Worm (Caenorhabditis elegans) whole organism, L3 larva: ENCODE results near the gene col-13.

ENCODE experiments used
- R02D3.7 ChIP-seq: fragments of 150-350 bp; optimal IDR thresholded peaks from 2 replicates; lab custom pipeline; 2014; ENCODE audit warnings: missing biosample characterization, missing genetic modification characterization
- ZK546.5 ChIP-seq: sonication (generic microtip); optimal IDR thresholded peaks from 2 replicates; lab custom pipeline; 2017; ENCODE audit warnings: missing biosample characterization, missing genetic modification characterization
- ama-1 ChIP-seq: fragments of 150-350 bp; optimal IDR thresholded peaks from 2 replicates; lab custom pipeline; 2018
- ceh-16 ChIP-seq: sonication (generic microtip); optimal IDR thresholded peaks from 2 replicates; lab custom pipeline; 2017; ENCODE audit warnings: missing biosample characterization, missing genetic modification characterization
- ceh-28 ChIP-seq: fragments of 150-350 bp; optimal IDR thresholded peaks from 2 replicates; lab custom pipeline; 2014; ENCODE audit warnings: missing biosample characterization, missing genetic modification reagents, missing genetic modification characterization
- ceh-82 ChIP-seq: fragments of 150-350 bp; optimal IDR thresholded peaks from 2 replicates; lab custom pipeline; 2014; ENCODE audit warnings: missing biosample characterization, missing genetic modification characterization
- ceh-9 ChIP-seq: sonication (generic microtip); optimal IDR thresholded peaks from 2 replicates; lab custom pipeline; 2018; ENCODE audit warnings: missing biosample characterization, missing genetic modification characterization
- daf-12 ChIP-seq: fragments of 150-350 bp; optimal IDR thresholded peaks from 2 replicates; lab custom pipeline; 2014; ENCODE audit warnings: missing biosample characterization, missing genetic modification reagents, missing genetic modification characterization
- egl-27 ChIP-seq: sonication (generic microtip); optimal IDR thresholded peaks from 4 replicates; lab custom pipeline; 2017; ENCODE audit warnings: missing biosample characterization, missing genetic modification reagents, missing genetic modification characterization
- egl-5 ChIP-seq: fragments of 150-350 bp; optimal IDR thresholded peaks from 2 replicates; lab custom pipeline; 2017; ENCODE audit warnings: missing biosample characterization, missing genetic modification reagents, missing genetic modification characterization, inconsistent platforms
- elt-1 ChIP-seq: fragments of 150-350 bp; optimal IDR thresholded peaks from 2 replicates; lab custom pipeline; 2014; ENCODE audit warnings: missing biosample characterization, missing genetic modification characterization
- elt-2 ChIP-seq: sonication (generic microtip); optimal IDR thresholded peaks from 2 replicates; lab custom pipeline; 2016; ENCODE audit warnings: missing genetic modification reagents, mild to moderate bottlenecking, missing genetic modification characterization, missing compliant biosample characterization
- elt-3 ChIP-seq, 3 experiments: fragments of 150-350 bp in 1 of 3; sonication (generic microtip) in 2 of 3; optimal IDR thresholded peaks; 2 replicates in 2 of 3; 4 replicates in 1 of 3; lab custom pipeline; 2014 to 2017; ENCODE audit warnings: missing biosample characterization in 3 of 3, missing genetic modification characterization in 3 of 3
- eor-1 ChIP-seq, 2 experiments: fragments of 150-350 bp; optimal IDR thresholded peaks; 2 replicates each; lab custom pipeline; 2014 to 2018; ENCODE audit warnings: missing biosample characterization in 2 of 2, missing genetic modification characterization in 2 of 2
- fkh-10 ChIP-seq: sonication (generic microtip); optimal IDR thresholded peaks from 2 replicates; lab custom pipeline; 2017; ENCODE audit warnings: missing biosample characterization, missing genetic modification reagents, missing genetic modification characterization
- fkh-2 ChIP-seq: fragments of 150-350 bp; optimal IDR thresholded peaks from 2 replicates; lab custom pipeline; 2014; ENCODE audit warnings: missing biosample characterization, missing genetic modification reagents, missing genetic modification characterization
- fos-1 ChIP-seq: fragments of 150-350 bp; optimal IDR thresholded peaks from 2 replicates; lab custom pipeline; 2014; ENCODE audit warnings: missing biosample characterization, missing genetic modification characterization
- hmg-11 ChIP-seq: sonication (generic microtip); optimal IDR thresholded peaks from 2 replicates; lab custom pipeline; 2016; ENCODE audit warnings: missing genetic modification characterization, missing compliant biosample characterization
- lin-15B ChIP-seq: fragments of 150-350 bp; optimal IDR thresholded peaks from 2 replicates; lab custom pipeline; 2014; ENCODE audit warnings: missing biosample characterization, missing genetic modification characterization
- lin-39 ChIP-seq: fragments of 150-350 bp; optimal IDR thresholded peaks from 2 replicates; lab custom pipeline; 2018; ENCODE audit warnings: missing biosample characterization, missing genetic modification reagents, missing genetic modification characterization
- lsy-12 ChIP-seq: sonication (generic microtip); optimal IDR thresholded peaks from 2 replicates; lab custom pipeline; 2016; ENCODE audit warnings: mild to moderate bottlenecking, missing genetic modification characterization, missing compliant biosample characterization
- mml-1 ChIP-seq: fragments of 150-350 bp; sonication (generic microtip); optimal IDR thresholded peaks from 3 replicates; lab custom pipeline; 2014; ENCODE audit warnings: missing biosample characterization, missing genetic modification characterization
- nfya-1 ChIP-seq: sonication (generic microtip); optimal IDR thresholded peaks from 2 replicates; lab custom pipeline; 2017; ENCODE audit warnings: missing genetic modification characterization, mild to moderate bottlenecking, missing compliant biosample characterization, antibody characterized with exemption, moderate library complexity; ENCODE audit not compliant: insufficient read depth
- nhr-11 ChIP-seq: fragments of 150-350 bp; optimal IDR thresholded peaks from 2 replicates; lab custom pipeline; 2014; ENCODE audit warnings: missing biosample characterization, missing genetic modification characterization
- nhr-12 ChIP-seq: fragments of 150-350 bp; optimal IDR thresholded peaks from 2 replicates; lab custom pipeline; 2014; ENCODE audit warnings: missing biosample characterization, missing genetic modification characterization
- nhr-23 ChIP-seq: fragments of 150-350 bp; optimal IDR thresholded peaks from 2 replicates; lab custom pipeline; 2014; ENCODE audit warnings: missing biosample characterization, missing genetic modification reagents, missing genetic modification characterization
- nhr-237 ChIP-seq: fragments of 150-350 bp; optimal IDR thresholded peaks from 2 replicates; lab custom pipeline; 2014; ENCODE audit warnings: missing biosample characterization, missing genetic modification characterization
- nhr-25 ChIP-seq: sonication (generic microtip); optimal IDR thresholded peaks from 2 replicates; lab custom pipeline; 2017; ENCODE audit warnings: missing biosample characterization, missing genetic modification characterization
- nhr-28 ChIP-seq: fragments of 150-350 bp; optimal IDR thresholded peaks from 2 replicates; lab custom pipeline; 2014; ENCODE audit warnings: missing biosample characterization, missing genetic modification characterization
- nhr-43 ChIP-seq: sonication (generic microtip); optimal IDR thresholded peaks from 2 replicates; lab custom pipeline; 2016; ENCODE audit warnings: mild to moderate bottlenecking, missing genetic modification characterization, missing compliant biosample characterization; ENCODE audit not compliant: poor library complexity, severe bottlenecking
- nhr-67 ChIP-seq: fragments of 150-350 bp; optimal IDR thresholded peaks from 2 replicates; lab custom pipeline; 2014; ENCODE audit warnings: missing biosample characterization, missing genetic modification characterization
- nhr-77 ChIP-seq: fragments of 150-350 bp; optimal IDR thresholded peaks from 2 replicates; lab custom pipeline; 2014; ENCODE audit warnings: missing biosample characterization, missing genetic modification characterization
- pha-4 ChIP-seq: fragments of 150-350 bp; optimal IDR thresholded peaks from 2 replicates; lab custom pipeline; 2014; ENCODE audit warnings: missing biosample characterization, missing genetic modification reagents, missing genetic modification characterization
- pqm-1 ChIP-seq: fragments of 150-350 bp; optimal IDR thresholded peaks from 2 replicates; lab custom pipeline; 2017; ENCODE audit warnings: missing biosample characterization, missing genetic modification characterization, inconsistent platforms
- sea-2 ChIP-seq: fragments of 150-350 bp; sonication (generic microtip); optimal IDR thresholded peaks from 4 replicates; lab custom pipeline; 2014; ENCODE audit warnings: missing biosample characterization, missing genetic modification reagents, missing genetic modification characterization
- skn-1 ChIP-seq: fragments of 150-350 bp; optimal IDR thresholded peaks from 2 replicates; lab custom pipeline; 2014; ENCODE audit warnings: missing biosample characterization, missing genetic modification characterization
- snpc-4 ChIP-seq: fragments of 150-350 bp; optimal IDR thresholded peaks from 2 replicates; lab custom pipeline; 2014; ENCODE audit warnings: missing biosample characterization, missing genetic modification characterization
- unc-39 ChIP-seq: sonication (generic microtip); optimal IDR thresholded peaks from 4 replicates; lab custom pipeline; 2017; ENCODE audit warnings: missing biosample characterization, missing genetic modification characterization
- unc-62 ChIP-seq: fragments of 150-350 bp; sonication (generic microtip); optimal IDR thresholded peaks from 4 replicates; lab custom pipeline; 2014; ENCODE audit warnings: missing biosample characterization, missing genetic modification reagents, missing genetic modification characterization
- zag-1 ChIP-seq: fragments of 150-350 bp; optimal IDR thresholded peaks from 2 replicates; lab custom pipeline; 2014; ENCODE audit warnings: missing biosample characterization, missing genetic modification characterization
- ztf-11 ChIP-seq: fragments of 150-350 bp; optimal IDR thresholded peaks from 2 replicates; lab custom pipeline; 2014; ENCODE audit warnings: missing biosample characterization, missing genetic modification characterization
- ztf-4 ChIP-seq: fragments of 150-350 bp; optimal IDR thresholded peaks from 2 replicates; lab custom pipeline; 2014; ENCODE audit warnings: missing biosample characterization, missing genetic modification characterization

The col-13 gene

ce11 chrV:10465478-10465877 lies 43.8 kb upstream of the col-13 start:
- TF ChIP-seq sea-2 = no peak
- TF ChIP-seq elt-1 (tag; lab: Kevin White, UChicago) = no peak
- TF ChIP-seq snpc-4 (tag; lab: Kevin White, UChicago) = no peak
- no peak for TF ChIP-seq ceh-82 (tag; lab: Kevin White, UChicago)
- TF ChIP-seq ceh-28 (tag; lab: Kevin White, UChicago) = no peak
- TF ChIP-seq daf-12 (tag; lab: Kevin White, UChicago) = no peak
- no peak for TF ChIP-seq R02D3.7
- no peak for TF ChIP-seq nfya-1 (tag; lab: Kevin White, UChicago)
- no peak for TF ChIP-seq unc-39 (tag; lab: Kevin White, UChicago)
- TF ChIP-seq nhr-23 (tag; lab: Kevin White, UChicago) = no peak
- TF ChIP-seq mml-1 = no peak
- TF ChIP-seq lsy-12 (tag; lab: Kevin White, UChicago) = no peak
- TF ChIP-seq lin-39 (tag; lab: Kevin White, UChicago) = no peak
- no peak for TF ChIP-seq nhr-28 (tag; lab: Kevin White, UChicago)
- no peak for TF ChIP-seq nhr-67 (tag; lab: Kevin White, UChicago)
- no peak for TF ChIP-seq nhr-43 (tag; lab: Kevin White, UChicago)

- TF ChIP-seq ztf-11 (tag; lab: Kevin White, UChicago) = no peak
- TF ChIP-seq pha-4 (tag; lab: Kevin White, UChicago) = no peak
- no peak for TF ChIP-seq fos-1 (tag; lab: Kevin White, UChicago)
- no peak for TF ChIP-seq eor-1 (tag; optimal IDR thresholded peaks at IDR 0.05; lab: Kevin White, UChicago)
- no peak for TF ChIP-seq ceh-82 (tag; lab: Kevin White, UChicago)
- TF ChIP-seq hmg-11 = no peak
- TF ChIP-seq lin-15B = no peak
- no peak for TF ChIP-seq sea-2
- no peak for TF ChIP-seq unc-62 (GFP tag; lab: Kevin White, UChicago)
- no peak for TF ChIP-seq elt-3 (tag; optimal IDR thresholded peaks at IDR 0.05; lab: Kevin White, UChicago)
- TF ChIP-seq mml-1 = no peak
- TF ChIP-seq lsy-12 (tag; lab: Kevin White, UChicago) = no peak
- TF ChIP-seq fkh-10 (GFP tag; lab: Kevin White, UChicago) = no peak
- no peak for TF ChIP-seq ceh-9 (tag; lab: Kevin White, UChicago)
- no peak for TF ChIP-seq nhr-67 (tag; lab: Kevin White, UChicago)
- TF ChIP-seq ama-1 (lab: Kevin White, UChicago) = peak; percentile 1
- TF ChIP-seq skn-1 (tag; lab: Kevin White, UChicago) = no peak
- TF ChIP-seq nhr-77 (tag; lab: Kevin White, UChicago) = no peak
- TF ChIP-seq nhr-11 (tag; lab: Kevin White, UChicago) = no peak
- no peak for TF ChIP-seq unc-39 (tag; lab: Kevin White, UChicago)
- TF ChIP-seq nhr-25 (tag; lab: Kevin White, UChicago) = no peak
- TF ChIP-seq lin-39 (tag; lab: Kevin White, UChicago) = peak; percentile 26
- TF ChIP-seq ztf-4 (tag; lab: Kevin White, UChicago) = no peak
- TF ChIP-seq ceh-16 = no peak
- no peak for TF ChIP-seq egl-27 (tag; lab: Kevin White, UChicago)
- TF ChIP-seq egl-5 (tag; lab: Kevin White, UChicago) = no peak
- TF ChIP-seq zag-1 (tag; lab: Kevin White, UChicago) = no peak
- no peak for TF ChIP-seq pqm-1 (tag; lab: Kevin White, UChicago)
- no peak for TF ChIP-seq ceh-28 (tag; lab: Kevin White, UChicago)
- TF ChIP-seq nhr-43 (tag; lab: Kevin White, UChicago) = peak; percentile 14
- no peak for TF ChIP-seq fkh-2 (tag; lab: Kevin White, UChicago)
- TF ChIP-seq nhr-12 (tag; lab: Kevin White, UChicago) = no peak
- TF ChIP-seq elt-1 (tag; lab: Kevin White, UChicago) = no peak
- TF ChIP-seq nfya-1 (tag; lab: Kevin White, UChicago) = peak; percentile 39
These were observed 43.0 kb upstream of the col-13 start for ce11 chrV:10464746-10465145.

- TF ChIP-seq ceh-82 (tag; lab: Kevin White, UChicago) = no peak
- no peak for TF ChIP-seq nhr-237 (tag; lab: Kevin White, UChicago)
- no peak for TF ChIP-seq nhr-11 (tag; lab: Kevin White, UChicago)
- no peak for TF ChIP-seq elt-2
- TF ChIP-seq eor-1 (tag; optimal IDR thresholded peaks at IDR 0.05; lab: Kevin White, UChicago) = no peak
- TF ChIP-seq elt-1 (tag; lab: Kevin White, UChicago) = no peak
- no peak for TF ChIP-seq skn-1 (tag; lab: Kevin White, UChicago)
- no peak for TF ChIP-seq ceh-16
- no peak for TF ChIP-seq ZK546.5 (tag; lab: Kevin White, UChicago)
- TF ChIP-seq elt-3 (tag; optimal IDR thresholded peaks at IDR 0.05; lab: Kevin White, UChicago) = no peak
These were observed 42.5 kb upstream of the col-13 start for ce11 chrV:10464160-10464559.
